Worm (Caenorhabditis elegans) whole organism, young adult: ENCODE results near the gene rps-14.

Experiments
- F57A8.1 ChIP-seq: fragments of 200-800 bp; sonication (Bioruptor generic); optimal IDR thresholded peaks from 2 replicates; lab custom pipeline; 2018; ENCODE audit warnings: mild to moderate bottlenecking, missing genetic modification characterization, moderate library complexity, missing compliant biosample characterization
- ceh-91 ChIP-seq: fragments of 200-800 bp; sonication (Bioruptor generic); IDR thresholded peaks from 2 replicates; pipeline ENCODE4 v1.3.6; 2022; ENCODE audit warnings: missing genetic modification reagents, missing genetic modification characterization, missing compliant biosample characterization
- pbrm-1 ChIP-seq: fragments of 200-800 bp; sonication (Bioruptor generic); IDR thresholded peaks from 2 replicates; pipeline ENCODE4 v1.3.6; 2022; ENCODE audit warnings: missing genetic modification reagents, missing genetic modification characterization, missing compliant biosample characterization
- pha-4 ChIP-seq: fragments of 150-350 bp; sonication (generic microtip); optimal IDR thresholded peaks from 2 replicates; lab custom pipeline; 2014; ENCODE audit warnings: missing biosample characterization, missing genetic modification reagents, missing genetic modification characterization
- snpc-4 ChIP-seq, 5 experiments: fragments of 150-350 bp in 1 of 5; sonication (generic microtip) in 4 of 5; optimal IDR thresholded peaks; 2 replicates each; lab custom pipeline; 2014 to 2018; ENCODE audit warnings: missing genetic modification characterization in 5 of 5, missing biosample characterization in 3 of 5, antibody characterized with exemption in 2 of 5, mild to moderate bottlenecking in 2 of 5, missing compliant biosample characterization in 2 of 5, missing genotype in 2 of 5, moderate library complexity in 2 of 5, missing genetic modification reagents in 1 of 5
- unc-130 ChIP-seq: sonication (generic microtip); optimal IDR thresholded peaks from 2 replicates; lab custom pipeline; 2016; ENCODE audit warnings: missing genetic modification reagents, missing genetic modification characterization, missing compliant biosample characterization

DNA sequence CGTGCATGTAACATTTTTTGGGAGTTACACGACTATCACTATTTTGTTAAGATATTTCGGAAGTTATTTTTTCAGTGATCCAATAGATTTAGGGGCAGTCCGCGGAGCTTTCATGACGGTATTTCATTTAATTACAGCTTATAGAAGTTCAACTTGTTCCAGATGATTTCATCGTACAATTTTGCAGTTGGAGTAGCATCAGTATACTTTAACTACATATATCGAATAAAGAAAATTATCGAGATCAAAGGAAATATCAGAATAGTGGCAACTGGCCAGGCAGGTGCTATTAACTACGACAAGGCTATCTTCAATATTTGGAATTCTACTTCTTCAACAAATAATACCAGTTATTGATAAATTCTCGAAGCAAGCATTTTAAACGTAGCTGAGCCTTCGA, 891 bp downstream of the rps-14 start:
- TF ChIP-seq unc-130 (GFP tag; lab: Kevin White, UChicago) (no peak), pbrm-1 (GFP tag; lab: Robert Waterston, UW) (peak; percentile 51; the same call in 1 of the 2 replicates), pha-4 (tag; lab: Kevin White, UChicago) (no peak), snpc-4 (GFP tag; optimal IDR thresholded peaks at IDR 0.05; lab: Kevin White, UChicago) (no peak), snpc-4 (tag; optimal IDR thresholded peaks at IDR 0.05; lab: Kevin White, UChicago) (peak in 1 of 4 experiments; percentile 26), F57A8.1 (no peak), ceh-91 (GFP tag; lab: Robert Waterston, UW) (no peak)
